Worm (Caenorhabditis elegans): ENCODE results near the gene nos-1.

Gene nos-1

ce11 chrII:10932305-10932704, 20.7 kb downstream of the nos-1 start:
- TF ChIP-seq dmd-4 (tag; optimal IDR thresholded peaks at IDR 0.05) (no peak), mdl-1 (tag; optimal IDR thresholded peaks at IDR 0.05) (no peak), R02D3.7 (tag; optimal IDR thresholded peaks at IDR 0.05) (no peak), unc-62 (GFP tag; optimal IDR thresholded peaks at IDR 0.05) (no peak), nhr-129 (tag; optimal IDR thresholded peaks at IDR 0.05) (no peak), lsy-2 (tag; optimal IDR thresholded peaks at IDR 0.05) (no peak), nhr-10 (tag; optimal IDR thresholded peaks at IDR 0.05) (no peak), peb-1 (tag; optimal IDR thresholded peaks at IDR 0.05) (no peak), nhr-12 (tag; optimal IDR thresholded peaks at IDR 0.05) (no peak), unc-55 (GFP tag; optimal IDR thresholded peaks at IDR 0.05) (no peak), nhr-237 (tag; optimal IDR thresholded peaks at IDR 0.05) (no peak), mbf-1 (tag; optimal IDR thresholded peaks at IDR 0.05) (no peak), sma-9 (GFP tag; optimal IDR thresholded peaks at IDR 0.05) (no peak), sma-9 (tag; optimal IDR thresholded peaks at IDR 0.05) (no peak)

ce11 chrII:10930678-10931650, 22.0 kb downstream of the nos-1 start:
- TF ChIP-seq nhr-11 (tag; optimal IDR thresholded peaks at IDR 0.05) (no peak), ztf-4 (tag; optimal IDR thresholded peaks at IDR 0.05) (no peak), F13H6.1 (tag; optimal IDR thresholded peaks at IDR 0.05) (no peak), nhr-23 (tag; optimal IDR thresholded peaks at IDR 0.05) (no peak), sem-4 (tag; optimal IDR thresholded peaks at IDR 0.05) (no peak)

ce11 chrII:10925804-10926570, 27.0 kb downstream of the nos-1 start, which contains the start of gene metr-1:
metr-1 (plus strand) TSS chrII:10926561.
- TF ChIP-seq snpc-4 (tag; optimal IDR thresholded peaks at IDR 0.05): no peak
- no peak for TF ChIP-seq nhr-77 (tag; optimal IDR thresholded peaks at IDR 0.05)
- TF ChIP-seq sma-9 (GFP tag; optimal IDR thresholded peaks at IDR 0.05): peak; percentile 15
- TF ChIP-seq sma-9 (tag; optimal IDR thresholded peaks at IDR 0.05): no peak
- peak; percentile 2 for TF ChIP-seq crh-2 (tag; optimal IDR thresholded peaks at IDR 0.05)
- TF ChIP-seq dmd-4 (tag; optimal IDR thresholded peaks at IDR 0.05): no peak
- no peak for TF ChIP-seq nhr-12 (tag; optimal IDR thresholded peaks at IDR 0.05)
- peak; percentile 46 for TF ChIP-seq ama-1 (optimal IDR thresholded peaks at IDR 0.05)
- TF ChIP-seq fos-1 (tag; optimal IDR thresholded peaks at IDR 0.05): peak; percentile 68
- peak in 1 of 2 experiments; percentile 49 for TF ChIP-seq lsy-2 (tag; optimal IDR thresholded peaks at IDR 0.05)
- peak; percentile 60 for TF ChIP-seq nhr-21 (tag; optimal IDR thresholded peaks at IDR 0.05)
- TF ChIP-seq gmeb-1 (tag; optimal IDR thresholded peaks at IDR 0.05): peak; percentile 63
- TF ChIP-seq elt-1 (tag; optimal IDR thresholded peaks at IDR 0.05): no peak

- no peak for TF ChIP-seq egl-27 (tag; optimal IDR thresholded peaks at IDR 0.05)
- TF ChIP-seq lsy-2 (tag; optimal IDR thresholded peaks at IDR 0.05): peak in 1 of 2 experiments; percentile 36
- peak; percentile 82 for TF ChIP-seq sma-9 (GFP tag; optimal IDR thresholded peaks at IDR 0.05)
- TF ChIP-seq sma-9 (tag; optimal IDR thresholded peaks at IDR 0.05): no peak
- TF ChIP-seq gmeb-1 (tag; optimal IDR thresholded peaks at IDR 0.05): peak; percentile 38
- peak; percentile 17 for TF ChIP-seq nhr-21 (tag; optimal IDR thresholded peaks at IDR 0.05)
- peak; percentile 63 for TF ChIP-seq crh-2 (tag; optimal IDR thresholded peaks at IDR 0.05)
- peak; percentile 59 for TF ChIP-seq sma-3 (GFP tag; optimal IDR thresholded peaks at IDR 0.05)
- no peak for TF ChIP-seq F13H6.1 (tag; optimal IDR thresholded peaks at IDR 0.05)
- TF ChIP-seq fos-1 (tag; optimal IDR thresholded peaks at IDR 0.05): peak; percentile 96
- TF ChIP-seq zag-1 (tag; optimal IDR thresholded peaks at IDR 0.05): no peak
Measured at ce11 chrII:10924669-10925068, 28.3 kb downstream of the nos-1 start.

- no peak for TF ChIP-seq crh-2 (tag; optimal IDR thresholded peaks at IDR 0.05)
- TF ChIP-seq nhr-21 (tag; optimal IDR thresholded peaks at IDR 0.05): no peak
- TF ChIP-seq sma-9 (GFP tag; optimal IDR thresholded peaks at IDR 0.05): no peak
- TF ChIP-seq sma-9 (tag; optimal IDR thresholded peaks at IDR 0.05): no peak
- TF ChIP-seq F13H6.1 (tag; optimal IDR thresholded peaks at IDR 0.05): no peak
- no peak for TF ChIP-seq lin-11 (tag; optimal IDR thresholded peaks at IDR 0.05)
- TF ChIP-seq skn-1 (tag; optimal IDR thresholded peaks at IDR 0.05): no peak
- no peak for TF ChIP-seq unc-62 (GFP tag; optimal IDR thresholded peaks at IDR 0.05)
- no peak for TF ChIP-seq elt-1 (tag; optimal IDR thresholded peaks at IDR 0.05)
- TF ChIP-seq ama-1 (optimal IDR thresholded peaks at IDR 0.05): no peak
- no peak for TF ChIP-seq nhr-10 (tag; optimal IDR thresholded peaks at IDR 0.05)
- TF ChIP-seq lsy-2 (tag; optimal IDR thresholded peaks at IDR 0.05): no peak
- no peak for TF ChIP-seq lin-13 (GFP tag; optimal IDR thresholded peaks at IDR 0.05)
Measured at ce11 chrII:10923948-10924347, 29.0 kb downstream of the nos-1 start, which contains the start of gene Y19D2B.2. Y19D2B.2 (plus strand) TSS chrII:10924248.
